Fruit fly (Drosophila melanogaster): Measurements from ENCODE around the gene Nepl6.

Nepl6 gene

dm6 chr2L:6423148-6423547 is 37.8 kb upstream of the Nepl6 start, which contains the start of gene Tig (continued):
- TF ChIP-seq CG10543 (GFP tag; optimal IDR thresholded peaks at IDR 0.05) (peak; percentile 52), CG4282 (GFP tag; optimal IDR thresholded peaks at IDR 0.05) (no peak), Spps (tag; optimal IDR thresholded peaks at IDR 0.05) (no peak), HLH3B (GFP tag; IDR thresholded peaks at IDR 0.05) (no peak), H15 (GFP tag; IDR thresholded peaks at IDR 0.05) (no peak), HmgD (GFP tag; optimal IDR thresholded peaks at IDR 0.05) (no peak), HmgZ (tag; optimal IDR thresholded peaks at IDR 0.05) (no peak), fu2 (GFP tag; optimal IDR thresholded peaks at IDR 0.05) (no peak), CG4404 (GFP tag; IDR thresholded peaks at IDR 0.05) (no peak), gcm (GFP tag; optimal IDR thresholded peaks at IDR 0.05) (peak; percentile 42), ftz-f1 (GFP tag; optimal IDR thresholded peaks at IDR 0.05) (no peak), CG14050 (GFP tag; IDR thresholded peaks at IDR 0.05) (no peak), gce (GFP tag; IDR thresholded peaks at IDR 0.05) (no peak)

- TF ChIP-seq CG13296 (GFP tag; optimal IDR thresholded peaks at IDR 0.05), result no peak
- peak; percentile 31 for TF ChIP-seq CG34376 (GFP tag; optimal IDR thresholded peaks at IDR 0.05)
Measured at dm6 chr2L:6422488-6422887, 37.2 kb upstream of the Nepl6 start.

dm6 chr2L:6421495-6421894 is 36.2 kb upstream of the Nepl6 start:
- peak; percentile 53 for TF ChIP-seq Med (GFP tag)
- no peak for TF ChIP-seq zfh2 (GFP tag; optimal IDR thresholded peaks at IDR 0.05)
- TF ChIP-seq zfh1 (GFP tag; IDR thresholded peaks at IDR 0.05), result no peak

DNA sequence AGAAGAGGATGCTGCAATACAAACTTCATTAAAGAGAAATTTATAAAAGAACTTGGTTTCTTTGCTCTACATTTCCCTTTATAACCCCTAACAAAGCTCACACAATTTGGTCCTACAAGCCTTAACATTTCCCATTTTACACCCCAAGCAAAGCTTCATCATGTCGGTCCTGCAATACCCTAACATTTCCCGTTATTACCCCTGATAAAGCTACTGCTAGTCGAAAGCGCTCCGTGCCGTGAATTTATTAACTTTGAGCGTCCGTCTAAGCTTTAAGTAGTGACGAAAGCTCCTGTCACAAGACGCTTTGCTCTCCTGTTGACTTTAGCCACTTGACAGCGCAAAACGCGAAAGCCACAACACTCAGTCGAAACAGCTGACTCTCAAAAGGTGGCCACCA is 26.6 kb upstream of the Nepl6 start, which contains the start of gene CG13982:
CG13982 (plus strand) TSS at position 363 of the 400 bp plus-strand sequence.
- TF ChIP-seq crp (GFP tag; optimal IDR thresholded peaks at IDR 0.05) (peak in 1 of 2 experiments; percentile 25), Meics (GFP tag; optimal IDR thresholded peaks at IDR 0.05) (peak; percentile 7), fd102C (GFP tag; optimal IDR thresholded peaks at IDR 0.05) (no peak), CG10431 (GFP tag; optimal IDR thresholded peaks at IDR 0.05) (no peak)

dm6 chr2L:6411089-6411757 is 25.9 kb upstream of the Nepl6 start, which contains the start of gene DIP-epsilon:
TSS of gene DIP-epsilon (minus strand) at chr2L:6411326.
- TF ChIP-seq mld (GFP tag; IDR thresholded peaks at IDR 0.05; ENCODE audit: partially characterized antibody), result no peak
- no peak for TF ChIP-seq CG7987 (GFP tag; optimal IDR thresholded peaks at IDR 0.05)
- TF ChIP-seq jing (GFP tag; optimal IDR thresholded peaks at IDR 0.05), result peak; percentile 16
- peak; percentile 47 for TF ChIP-seq CG5180 (GFP tag; optimal IDR thresholded peaks at IDR 0.05)
- no peak for TF ChIP-seq CG8359 (GFP tag; optimal IDR thresholded peaks at IDR 0.05; ENCODE audit: borderline replicate concordance)
- TF ChIP-seq CG15479 (GFP tag; optimal IDR thresholded peaks at IDR 0.05), result peak; percentile 16
- no peak for TF ChIP-seq abd-A (tag; optimal IDR thresholded peaks at IDR 0.05)
- no peak for TF ChIP-seq Dref (GFP tag; IDR thresholded peaks at IDR 0.05)
- peak; percentile 76 for TF ChIP-seq twi (tag; optimal IDR thresholded peaks at IDR 0.05)
- TF ChIP-seq mirr (GFP tag; optimal IDR thresholded peaks at IDR 0.05), result peak; percentile 11
- peak; percentile 99 for TF ChIP-seq Deaf1 (tag; optimal IDR thresholded peaks at IDR 0.05)
- no peak for TF ChIP-seq slp2 (GFP tag; optimal IDR thresholded peaks at IDR 0.05)
- 0 out of 3 replicates have a peak, but pooled peaks have one; percentile 16 for TF ChIP-seq Optix (GFP tag; IDR thresholded peaks at IDR 0.05)
- TF ChIP-seq CG2202 (tag; optimal IDR thresholded peaks at IDR 0.05), result no peak
- no peak for TF ChIP-seq CG17912 (GFP tag; optimal IDR thresholded peaks at IDR 0.05)
- no peak for TF ChIP-seq CG11398 (GFP tag; optimal IDR thresholded peaks at IDR 0.05)
- no peak for TF ChIP-seq zen2 (GFP tag; IDR thresholded peaks at IDR 0.05; ENCODE audit: partially characterized antibody)
- 0 out of 3 replicates have a peak, but pooled peaks have one; percentile 64 for TF ChIP-seq CG2199 (GFP tag; IDR thresholded peaks at IDR 0.05)
- TF ChIP-seq chinmo (GFP tag; IDR thresholded peaks at IDR 0.05; ENCODE audit: partially characterized antibody), result 0 out of 4 replicates have a peak, but pooled peaks have one; percentile 18
- TF ChIP-seq Rx (GFP tag; IDR thresholded peaks at IDR 0.05), result no peak
- no peak for TF ChIP-seq dati (GFP tag; IDR thresholded peaks at IDR 0.05)
- peak; percentile 23; the same call in 1 of the 3 replicates for TF ChIP-seq ci (GFP tag; IDR thresholded peaks at IDR 0.05)

Measured in whole organism, embryonic.